Worm (Caenorhabditis elegans): ENCODE results near the gene let-60.
A peak's percentile ranks its signal among the peaks of the same experiment; 100 is the strongest.

let-60 gene

ce11 chrIV:11700100-11700499 lies 9.2 kb upstream of the let-60 start:
- TF ChIP-seq lin-32 (GFP tag; optimal IDR thresholded peaks at IDR 0.05), result no peak
- TF ChIP-seq ceh-43 (GFP tag; optimal IDR thresholded peaks at IDR 0.05), result no peak
- peak; percentile 83 for TF ChIP-seq blmp-1 (tag; optimal IDR thresholded peaks at IDR 0.05)

ce11 chrIV:11697514-11697913 lies 6.6 kb upstream of the let-60 start:
- TF ChIP-seq M03D4.4 (tag; optimal IDR thresholded peaks at IDR 0.05) (no peak), blmp-1 (tag; optimal IDR thresholded peaks at IDR 0.05) (peak; percentile 18), lsy-2 (tag; optimal IDR thresholded peaks at IDR 0.05) (no peak)

ce11 chrIV:11695634-11696033 lies 4.7 kb upstream of the let-60 start:
- no peak for TF ChIP-seq nhr-12 (tag; optimal IDR thresholded peaks at IDR 0.05)
- TF ChIP-seq bed-3 (GFP tag; optimal IDR thresholded peaks at IDR 0.05), result no peak
- no peak for TF ChIP-seq ceh-43 (GFP tag; optimal IDR thresholded peaks at IDR 0.05)
- TF ChIP-seq mls-2 (tag; optimal IDR thresholded peaks at IDR 0.05), result no peak
- TF ChIP-seq unc-120 (tag; optimal IDR thresholded peaks at IDR 0.05; ENCODE audit: poor library complexity, severe bottlenecking), result no peak
- no peak for TF ChIP-seq cnd-1 (tag; optimal IDR thresholded peaks at IDR 0.05)
- no peak for TF ChIP-seq lsy-2 (tag; optimal IDR thresholded peaks at IDR 0.05)
- TF ChIP-seq pha-4 (tag; optimal IDR thresholded peaks at IDR 0.05), result no peak

ce11 chrIV:11694143-11694542 lies 3.3 kb upstream of the let-60 start, which contains the start of gene ZK792.7:
TSS of gene ZK792.7 (plus strand) at chrIV:11694443.
- no peak for TF ChIP-seq nhr-12 (tag; optimal IDR thresholded peaks at IDR 0.05)
- peak; percentile 55 for TF ChIP-seq pha-4 (tag; optimal IDR thresholded peaks at IDR 0.05)
- no peak for TF ChIP-seq zip-8 (tag; optimal IDR thresholded peaks at IDR 0.05)
- no peak for TF ChIP-seq tbx-8 (GFP tag; optimal IDR thresholded peaks at IDR 0.05)
- TF ChIP-seq lin-32 (GFP tag; optimal IDR thresholded peaks at IDR 0.05), result no peak
- TF ChIP-seq sem-2 (GFP tag; optimal IDR thresholded peaks at IDR 0.05), result no peak
- no peak for TF ChIP-seq snpc-4 (tag; optimal IDR thresholded peaks at IDR 0.05)
- TF ChIP-seq ces-1 (GFP tag; optimal IDR thresholded peaks at IDR 0.05), result peak; percentile 44
- TF ChIP-seq sptf-1 (tag; optimal IDR thresholded peaks at IDR 0.05), result no peak
- no peak for TF ChIP-seq elt-3 (tag; optimal IDR thresholded peaks at IDR 0.05)
- no peak for TF ChIP-seq nhr-2 (tag; optimal IDR thresholded peaks at IDR 0.05)
- TF ChIP-seq ceh-43 (GFP tag; optimal IDR thresholded peaks at IDR 0.05), result no peak

ce11 chrIV:11693493-11693892 lies 2.6 kb upstream of the let-60 start, which contains the start of gene ZK792.12:
TSS of gene ZK792.12 (plus strand) at chrIV:11693793.
- TF ChIP-seq ceh-39 (tag; optimal IDR thresholded peaks at IDR 0.05) (no peak), unc-62 (GFP tag; optimal IDR thresholded peaks at IDR 0.05) (no peak), zip-8 (tag; optimal IDR thresholded peaks at IDR 0.05) (no peak), lin-13 (tag; optimal IDR thresholded peaks at IDR 0.05) (no peak), nhr-76 (tag; optimal IDR thresholded peaks at IDR 0.05) (no peak), mls-2 (tag; optimal IDR thresholded peaks at IDR 0.05) (no peak), mep-1 (tag; optimal IDR thresholded peaks at IDR 0.05) (no peak), unc-39 (tag; optimal IDR thresholded peaks at IDR 0.05) (no peak), nhr-12 (tag; optimal IDR thresholded peaks at IDR 0.05) (no peak), sptf-1 (tag; optimal IDR thresholded peaks at IDR 0.05) (no peak), ham-2 (GFP tag; optimal IDR thresholded peaks at IDR 0.05) (no peak), ceh-83 (GFP tag; optimal IDR thresholded peaks at IDR 0.05) (no peak), flh-1 (GFP tag; optimal IDR thresholded peaks at IDR 0.05) (no peak), bed-3 (GFP tag; optimal IDR thresholded peaks at IDR 0.05) (no peak), ces-1 (GFP tag; optimal IDR thresholded peaks at IDR 0.05) (no peak), drap-1 (GFP tag; optimal IDR thresholded peaks at IDR 0.05) (no peak), snpc-4 (tag; optimal IDR thresholded peaks at IDR 0.05) (no peak), lsy-2 (tag; optimal IDR thresholded peaks at IDR 0.05) (no peak)

- TF ChIP-seq mep-1 (tag; optimal IDR thresholded peaks at IDR 0.05) (peak; percentile 67), bed-3 (GFP tag; optimal IDR thresholded peaks at IDR 0.05) (no peak), ztf-11 (tag; optimal IDR thresholded peaks at IDR 0.05) (no peak), snpc-4 (tag; optimal IDR thresholded peaks at IDR 0.05) (no peak), nhr-12 (tag; optimal IDR thresholded peaks at IDR 0.05) (no peak), elt-3 (tag; optimal IDR thresholded peaks at IDR 0.05) (no peak), mab-5 (tag; optimal IDR thresholded peaks at IDR 0.05) (no peak), unc-120 (tag; optimal IDR thresholded peaks at IDR 0.05; ENCODE audit: poor library complexity, severe bottlenecking) (peak; percentile 88), zip-8 (tag; optimal IDR thresholded peaks at IDR 0.05) (no peak), sem-2 (GFP tag; optimal IDR thresholded peaks at IDR 0.05) (no peak), blmp-1 (tag; optimal IDR thresholded peaks at IDR 0.05) (peak; percentile 36), cnd-1 (tag; optimal IDR thresholded peaks at IDR 0.05) (peak; percentile 72), lin-32 (GFP tag; optimal IDR thresholded peaks at IDR 0.05) (no peak), elt-1 (tag; optimal IDR thresholded peaks at IDR 0.05; ENCODE audit: borderline replicate concordance, insufficient read depth) (no peak), ces-1 (GFP tag; optimal IDR thresholded peaks at IDR 0.05) (peak; percentile 99), ceh-43 (GFP tag; optimal IDR thresholded peaks at IDR 0.05) (peak; percentile 18), unc-62 (GFP tag; optimal IDR thresholded peaks at IDR 0.05) (peak; percentile 81), M03D4.4 (tag; optimal IDR thresholded peaks at IDR 0.05) (peak; percentile 64), drap-1 (GFP tag; optimal IDR thresholded peaks at IDR 0.05) (peak; percentile 44), ceh-39 (tag; optimal IDR thresholded peaks at IDR 0.05) (peak; percentile 46), unc-39 (tag; optimal IDR thresholded peaks at IDR 0.05) (no peak), nhr-28 (tag; optimal IDR thresholded peaks at IDR 0.05) (no peak), nhr-2 (tag; optimal IDR thresholded peaks at IDR 0.05) (peak; percentile 1), mls-2 (tag; optimal IDR thresholded peaks at IDR 0.05) (peak; percentile 60), tbx-8 (GFP tag; optimal IDR thresholded peaks at IDR 0.05) (peak; percentile 39), flh-1 (GFP tag; optimal IDR thresholded peaks at IDR 0.05) (no peak), lsy-2 (tag; optimal IDR thresholded peaks at IDR 0.05) (peak; percentile 23), lin-13 (tag; optimal IDR thresholded peaks at IDR 0.05) (no peak), pha-4 (tag; optimal IDR thresholded peaks at IDR 0.05) (peak; percentile 49), nhr-237 (tag; optimal IDR thresholded peaks at IDR 0.05) (peak; percentile 70), sptf-1 (tag; optimal IDR thresholded peaks at IDR 0.05) (peak; percentile 28)
These were observed 1.3 kb upstream of the let-60 start for ce11 chrIV:11692071-11692673.
